Worm (Caenorhabditis elegans): ENCODE results near the gene T13C2.7.

T13C2.7 gene

ce11 chrII:6781983-6782382, 2.8 kb downstream of the T13C2.7 start:
- TF ChIP-seq unc-62 (GFP tag; optimal IDR thresholded peaks at IDR 0.05 in 1 of 2) = peak in 1 of 2 experiments; percentile 60
- no peak for TF ChIP-seq unc-62 (tag; optimal IDR thresholded peaks at IDR 0.05)
- TF ChIP-seq R02D3.7 (tag; optimal IDR thresholded peaks at IDR 0.05) = no peak
- TF ChIP-seq lsy-2 (tag; optimal IDR thresholded peaks at IDR 0.05) = peak in 1 of 2 experiments; percentile 7

- peak; percentile 69 for TF ChIP-seq hlh-11 (tag; optimal IDR thresholded peaks at IDR 0.05)
- peak; percentile 69 for TF ChIP-seq ctbp-1 (GFP tag; IDR thresholded peaks at IDR 0.05)
- 0 out of 2 replicates have a peak, but pooled peaks have one; percentile 50 for TF ChIP-seq T26A8.4 (GFP tag; IDR thresholded peaks at IDR 0.05)
- TF ChIP-seq ceh-82 (tag; optimal IDR thresholded peaks at IDR 0.05) = no peak
- TF ChIP-seq nhr-42 (GFP tag; IDR thresholded peaks at IDR 0.05) = no peak
- no peak for TF ChIP-seq daf-12 (tag; optimal IDR thresholded peaks at IDR 0.05)
- TF ChIP-seq zip-2 (tag; optimal IDR thresholded peaks at IDR 0.05) = no peak
- peak in 1 of 2 experiments; percentile 61 for TF ChIP-seq hif-1 (tag; optimal IDR thresholded peaks at IDR 0.05)
- TF ChIP-seq daf-16 (GFP tag; optimal IDR thresholded peaks at IDR 0.05) = peak in 1 of 2 experiments; percentile 57
- peak; percentile 20 for TF ChIP-seq daf-16 (tag; optimal IDR thresholded peaks at IDR 0.05)
- no peak for TF ChIP-seq gei-8 (GFP tag; optimal IDR thresholded peaks at IDR 0.05)
- TF ChIP-seq skn-1 (tag; optimal IDR thresholded peaks at IDR 0.05) = no peak
- TF ChIP-seq lim-7 (GFP tag; IDR thresholded peaks at IDR 0.05) = no peak
- peak; percentile 58; the same call in 1 of the 2 replicates for TF ChIP-seq egl-43 (GFP tag; IDR thresholded peaks at IDR 0.05)
- TF ChIP-seq D1046.2 (GFP tag; IDR thresholded peaks at IDR 0.05) = peak; percentile 77; the same call in 1 of the 2 replicates
- TF ChIP-seq daf-8 (GFP tag; IDR thresholded peaks at IDR 0.05) = no peak
- 0 out of 2 replicates have a peak, but pooled peaks have one; percentile 40 for TF ChIP-seq arid-1 (GFP tag; conservative IDR thresholded peaks at IDR 0.05)
- peak; percentile 25 to 80 for TF ChIP-seq lsy-2 (tag; optimal IDR thresholded peaks at IDR 0.05)
- TF ChIP-seq nhr-48 (tag; optimal IDR thresholded peaks at IDR 0.05) = no peak
- TF ChIP-seq nhr-28 (tag; optimal IDR thresholded peaks at IDR 0.05) = peak; percentile 80
- TF ChIP-seq nhr-6 (tag; optimal IDR thresholded peaks at IDR 0.05) = no peak
- no peak for TF ChIP-seq lin-29 (GFP tag; IDR thresholded peaks at IDR 0.05)
- TF ChIP-seq dpl-1 (GFP tag; optimal IDR thresholded peaks at IDR 0.05) = peak; percentile 55
- no peak for TF ChIP-seq ztf-11 (tag; optimal IDR thresholded peaks at IDR 0.05)
- peak; percentile 68 for TF ChIP-seq hmg-1.1 (GFP tag; IDR thresholded peaks at IDR 0.05)
- TF ChIP-seq nhr-25 (tag; optimal IDR thresholded peaks at IDR 0.05; ENCODE audit: borderline replicate concordance, insufficient read depth) = peak; percentile 17
- no peak for TF ChIP-seq fkh-10 (GFP tag; optimal IDR thresholded peaks at IDR 0.05)
- TF ChIP-seq aha-1 (tag) = peak; percentile 90
- peak; percentile 49 for TF ChIP-seq T20F7.1 (GFP tag; optimal IDR thresholded peaks at IDR 0.05)
- TF ChIP-seq attf-4 (tag; optimal IDR thresholded peaks at IDR 0.05) = no peak
- no peak for TF ChIP-seq aly-2 (tag; optimal IDR thresholded peaks at IDR 0.05)
- peak; percentile 52 for TF ChIP-seq rbr-2 (tag; optimal IDR thresholded peaks at IDR 0.05)
- no peak for TF ChIP-seq dmd-9 (GFP tag; IDR thresholded peaks at IDR 0.05)
- peak; percentile 40 for TF ChIP-seq lin-13 (GFP tag; optimal IDR thresholded peaks at IDR 0.05)
- TF ChIP-seq hlh-30 (tag; optimal IDR thresholded peaks at IDR 0.05; ENCODE audit: insufficient read depth) = peak; percentile 95
- TF ChIP-seq Y5F2A.4 (GFP tag; optimal IDR thresholded peaks at IDR 0.05) = no peak
- peak; percentile 68 for TF ChIP-seq mep-1 (tag; optimal IDR thresholded peaks at IDR 0.05)
- TF ChIP-seq nhr-102 (tag; optimal IDR thresholded peaks at IDR 0.05) = no peak
- TF ChIP-seq ces-1 (GFP tag; optimal IDR thresholded peaks at IDR 0.05) = no peak
- TF ChIP-seq ZK546.5 (tag; optimal IDR thresholded peaks at IDR 0.05) = no peak
- TF ChIP-seq nhr-76 (tag; optimal IDR thresholded peaks at IDR 0.05) = no peak
- 0 out of 2 replicates have a peak, but pooled peaks have one; percentile 23 for TF ChIP-seq madf-9 (GFP tag; conservative IDR thresholded peaks at IDR 0.05)
- peak; percentile 70 for TF ChIP-seq nhr-11 (tag; optimal IDR thresholded peaks at IDR 0.05)
- no peak for TF ChIP-seq mdl-1 (tag; optimal IDR thresholded peaks at IDR 0.05)
- TF ChIP-seq ztf-7 (tag; optimal IDR thresholded peaks at IDR 0.05) = no peak
- TF ChIP-seq R02D3.7 (tag; optimal IDR thresholded peaks at IDR 0.05) = no peak
- TF ChIP-seq pha-4 (GFP tag; IDR thresholded peaks at IDR 0.05) = no peak
- peak; percentile 50 for TF ChIP-seq pha-4 (tag; optimal IDR thresholded peaks at IDR 0.05)
Measured at ce11 chrII:6782738-6783163, 3.5 kb downstream of the T13C2.7 start.

All from whole organism, L4 larva.